Worm (Caenorhabditis elegans) whole organism, L4 larva: ENCODE data around the gene ghi-1.

ENCODE experiments used
- D1046.2 ChIP-seq: fragments of 200-800 bp; sonication (Bioruptor generic); IDR thresholded peaks from 2 replicates; pipeline ENCODE4 v1.3.6; 2022; ENCODE audit warnings: missing genetic modification characterization, missing compliant biosample characterization
- F10B5.3 ChIP-seq: sonication (generic microtip); optimal IDR thresholded peaks from 2 replicates; lab custom pipeline; 2016; ENCODE audit warnings: mild to moderate bottlenecking, missing genetic modification characterization, missing compliant biosample characterization
- T20F7.1 ChIP-seq: fragments of 200-800 bp; sonication (Bioruptor generic); optimal IDR thresholded peaks from 2 replicates; lab custom pipeline; 2018; ENCODE audit warnings: mild to moderate bottlenecking, missing genetic modification characterization, missing compliant biosample characterization
- T26A8.4 ChIP-seq: fragments of 200-800 bp; sonication (Bioruptor generic); IDR thresholded peaks from 2 replicates; pipeline ENCODE4 v1.3.6; 2022; ENCODE audit warnings: missing genetic modification characterization, missing compliant biosample characterization
- Y105C5A.15 ChIP-seq: fragments of 200-800 bp; sonication (Bioruptor generic); IDR thresholded peaks from 2 replicates; pipeline ENCODE4 v1.3.6; 2022; ENCODE audit warnings: missing genetic modification characterization, missing compliant biosample characterization
- Y48G9A.11 ChIP-seq: fragments of 200-800 bp; sonication (Bioruptor generic); IDR thresholded peaks from 2 replicates; pipeline ENCODE4 v1.3.6; 2022; ENCODE audit warnings: missing genetic modification reagents, missing genetic modification characterization, missing compliant biosample characterization
- ZK337.2 ChIP-seq: fragments of 200-800 bp; sonication (Bioruptor generic); IDR thresholded peaks from 2 replicates; pipeline ENCODE4 v1.3.6; 2022; ENCODE audit warnings: missing genetic modification reagents, missing genetic modification characterization, missing compliant biosample characterization
- arid-1 ChIP-seq: fragments of 200-800 bp; sonication (Bioruptor generic); conservative IDR thresholded peaks from 2 replicates; pipeline ENCODE4 v1.3.6; 2022; ENCODE audit warnings: missing genetic modification reagents, missing genetic modification characterization, missing compliant biosample characterization
- attf-4 ChIP-seq: sonication (generic microtip); optimal IDR thresholded peaks from 3 replicates; lab custom pipeline; 2017; ENCODE audit warnings: missing biosample characterization, missing genetic modification characterization
- ceh-28 ChIP-seq: fragments of 150-350 bp; optimal IDR thresholded peaks from 2 replicates; lab custom pipeline; 2014; ENCODE audit warnings: missing biosample characterization, missing genetic modification reagents, missing genetic modification characterization
- ceh-44 ChIP-seq: fragments of 200-800 bp; sonication (Bioruptor generic); IDR thresholded peaks from 2 replicates; pipeline ENCODE4 v1.3.6; 2022; ENCODE audit warnings: missing genetic modification reagents, missing genetic modification characterization, missing compliant biosample characterization
- cey-2 ChIP-seq: sonication (generic microtip); optimal IDR thresholded peaks from 3 replicates; lab custom pipeline; 2017; ENCODE audit warnings: missing genetic modification characterization, mild to moderate bottlenecking, missing compliant biosample characterization, antibody characterized with exemption, borderline replicate concordance; ENCODE audit not compliant: insufficient read depth
- ctbp-1 ChIP-seq: fragments of 200-800 bp; sonication (Bioruptor generic); IDR thresholded peaks from 2 replicates; pipeline ENCODE4 v1.3.6; 2022; ENCODE audit warnings: missing genetic modification reagents, missing genetic modification characterization, missing compliant biosample characterization
- daf-16 ChIP-seq, 3 experiments: sonication (generic microtip); optimal IDR thresholded peaks; 2 replicates each; lab custom pipeline; 2016 to 2017; ENCODE audit warnings: missing genetic modification characterization in 3 of 3, missing genetic modification reagents in 3 of 3, mild to moderate bottlenecking in 2 of 3, missing compliant biosample characterization in 2 of 3, missing biosample characterization in 1 of 3, moderate library complexity in 1 of 3
- daf-8 ChIP-seq: fragments of 200-800 bp; sonication (Bioruptor generic); IDR thresholded peaks from 2 replicates; pipeline ENCODE4 v1.3.6; 2022; ENCODE audit warnings: missing genetic modification characterization, missing compliant biosample characterization
- egl-27 ChIP-seq: sonication (generic microtip); optimal IDR thresholded peaks from 3 replicates; lab custom pipeline; 2017; ENCODE audit warnings: missing biosample characterization, missing genetic modification reagents, missing genetic modification characterization
- egl-43 ChIP-seq: fragments of 200-800 bp; sonication (Bioruptor generic); IDR thresholded peaks from 2 replicates; pipeline ENCODE4 v1.3.6; 2022; ENCODE audit warnings: missing genetic modification reagents, missing genetic modification characterization, missing compliant biosample characterization
- fkh-10 ChIP-seq: fragments of 150-350 bp; optimal IDR thresholded peaks from 2 replicates; lab custom pipeline; 2014; ENCODE audit warnings: missing biosample characterization, missing genetic modification reagents, missing genetic modification characterization
- gei-8 ChIP-seq: fragments of 200-800 bp; sonication (Bioruptor generic); optimal IDR thresholded peaks from 2 replicates; lab custom pipeline; 2018; ENCODE audit warnings: mild to moderate bottlenecking, missing genetic modification characterization, missing compliant biosample characterization
- hlh-30 ChIP-seq: sonication (generic microtip); optimal IDR thresholded peaks from 2 replicates; lab custom pipeline; 2017; ENCODE audit warnings: antibody characterized with exemption, mild to moderate bottlenecking, missing genetic modification characterization, missing compliant biosample characterization; ENCODE audit not compliant: insufficient read depth
- lin-15B ChIP-seq: fragments of 150-350 bp; sonication (generic microtip); optimal IDR thresholded peaks from 3 replicates; lab custom pipeline; 2014; ENCODE audit warnings: missing biosample characterization, missing genetic modification characterization
- lin-39 ChIP-seq: fragments of 150-350 bp; optimal IDR thresholded peaks from 2 replicates; lab custom pipeline; 2014; ENCODE audit warnings: missing biosample characterization, missing genetic modification reagents, missing genetic modification characterization
- lsy-2 ChIP-seq, 2 experiments: fragments of 150-350 bp in 1 of 2; sonication (generic microtip) in 1 of 2; optimal IDR thresholded peaks; 2 replicates each; lab custom pipeline; 2014 to 2017; ENCODE audit warnings: missing biosample characterization in 2 of 2, missing genetic modification characterization in 2 of 2
- madf-9 ChIP-seq: fragments of 200-800 bp; sonication (Bioruptor generic); conservative IDR thresholded peaks from 2 replicates; pipeline ENCODE4 v1.3.6; 2022; ENCODE audit warnings: missing genetic modification reagents, missing genetic modification characterization, missing compliant biosample characterization
- mdt-29 ChIP-seq: fragments of 200-800 bp; sonication (Bioruptor generic); IDR thresholded peaks from 2 replicates; pipeline ENCODE4 v1.3.6; 2022; ENCODE audit warnings: missing genetic modification reagents, missing genetic modification characterization, missing compliant biosample characterization
- mes-2 ChIP-seq: sonication (generic microtip); optimal IDR thresholded peaks from 2 replicates; lab custom pipeline; 2016; ENCODE audit warnings: missing genotype, mild to moderate bottlenecking, missing genetic modification characterization, missing compliant biosample characterization; ENCODE audit not compliant: poor library complexity, severe bottlenecking
- mxl-2 ChIP-seq: fragments of 200-800 bp; sonication (Bioruptor generic); conservative IDR thresholded peaks from 2 replicates; pipeline ENCODE4 v1.3.6; 2022; ENCODE audit warnings: missing genetic modification reagents, missing genetic modification characterization, missing compliant biosample characterization
- mxl-3 ChIP-seq: fragments of 200-800 bp; sonication (Bioruptor generic); optimal IDR thresholded peaks from 2 replicates; lab custom pipeline; 2018; ENCODE audit warnings: mild to moderate bottlenecking, missing genetic modification characterization, missing compliant biosample characterization
- nhr-102 ChIP-seq: sonication (generic microtip); optimal IDR thresholded peaks from 2 replicates; lab custom pipeline; 2016; ENCODE audit warnings: mild to moderate bottlenecking, missing genetic modification characterization, moderate library complexity, missing compliant biosample characterization
- nhr-42 ChIP-seq: fragments of 200-800 bp; sonication (Bioruptor generic); IDR thresholded peaks from 2 replicates; pipeline ENCODE4 v1.3.6; 2022; ENCODE audit warnings: missing genetic modification characterization, missing compliant biosample characterization
- nhr-6 ChIP-seq: fragments of 150-350 bp; optimal IDR thresholded peaks from 2 replicates; lab custom pipeline; 2014; ENCODE audit warnings: missing biosample characterization, missing genetic modification characterization
- nhr-77 ChIP-seq: fragments of 150-350 bp; optimal IDR thresholded peaks from 2 replicates; lab custom pipeline; 2014; ENCODE audit warnings: missing biosample characterization, missing genetic modification characterization
- pha-4 ChIP-seq, 2 experiments: fragments of 150-350 bp in 1 of 2; fragments of 200-800 bp in 1 of 2; sonication (Bioruptor generic) in 1 of 2; IDR thresholded peaks in 1 of 2; optimal IDR thresholded peaks in 1 of 2; 2 replicates each; pipeline versions ENCODE4 v1.3.6 to Lab custom; 2014 to 2022; ENCODE audit warnings: missing genetic modification characterization in 2 of 2, missing genetic modification reagents in 2 of 2, missing biosample characterization in 1 of 2, missing compliant biosample characterization in 1 of 2
- saeg-2 ChIP-seq: fragments of 200-800 bp; sonication (Bioruptor generic); IDR thresholded peaks from 2 replicates; pipeline ENCODE4 v1.3.6; 2022; ENCODE audit warnings: missing genetic modification reagents, missing genetic modification characterization, missing compliant biosample characterization
- sdz-12 ChIP-seq: fragments of 200-800 bp; sonication (Bioruptor generic); optimal IDR thresholded peaks from 2 replicates; lab custom pipeline; 2018; ENCODE audit warnings: mild to moderate bottlenecking, missing genetic modification characterization, missing compliant biosample characterization
- set-16 ChIP-seq: fragments of 200-800 bp; sonication (Bioruptor generic); IDR thresholded peaks from 2 replicates; pipeline ENCODE4 v1.3.6; 2022; ENCODE audit warnings: missing genetic modification reagents, missing genetic modification characterization, missing compliant biosample characterization
- snpc-4 ChIP-seq: fragments of 150-350 bp; optimal IDR thresholded peaks from 2 replicates; lab custom pipeline; 2014; ENCODE audit warnings: missing biosample characterization, missing genetic modification characterization
- unc-39 ChIP-seq: sonication (generic microtip); optimal IDR thresholded peaks from 2 replicates; lab custom pipeline; 2017; ENCODE audit warnings: missing biosample characterization, missing genetic modification characterization
- vab-7 ChIP-seq: fragments of 200-800 bp; sonication (Bioruptor generic); IDR thresholded peaks from 2 replicates; pipeline ENCODE4 v1.3.6; 2022; ENCODE audit warnings: missing genetic modification reagents, missing genetic modification characterization, missing compliant biosample characterization
- zag-1 ChIP-seq: fragments of 150-350 bp; optimal IDR thresholded peaks from 2 replicates; lab custom pipeline; 2014; ENCODE audit warnings: missing biosample characterization, missing genetic modification characterization
- zfp-2 ChIP-seq: sonication (generic microtip); optimal IDR thresholded peaks from 2 replicates; lab custom pipeline; 2016; ENCODE audit warnings: mild to moderate bottlenecking, missing genetic modification characterization, missing compliant biosample characterization
- zfp-3 ChIP-seq: fragments of 200-800 bp; sonication (Bioruptor generic); conservative IDR thresholded peaks from 2 replicates; pipeline ENCODE4 v1.3.6; 2022; ENCODE audit warnings: missing genetic modification reagents, missing genetic modification characterization, missing compliant biosample characterization
- ztf-11 ChIP-seq: fragments of 150-350 bp; optimal IDR thresholded peaks from 2 replicates; lab custom pipeline; 2014; ENCODE audit warnings: missing biosample characterization, missing genetic modification characterization

Gene ghi-1

ce11 chrII:11617715-11618114 lies 28.8 kb upstream of the ghi-1 start (continued):
- TF ChIP-seq sdz-12 (GFP tag; lab: Kevin White, UChicago) (no peak), ceh-28 (tag; lab: Kevin White, UChicago) (no peak), daf-8 (GFP tag; lab: Robert Waterston, UW) (no peak), set-16 (GFP tag; lab: Robert Waterston, UW) (no peak), arid-1 (GFP tag; lab: Robert Waterston, UW) (no peak), pha-4 (GFP tag; IDR thresholded peaks at IDR 0.05; lab: Robert Waterston, UW) (no peak), pha-4 (tag; optimal IDR thresholded peaks at IDR 0.05; lab: Kevin White, UChicago) (no peak), T26A8.4 (no peak), T20F7.1 (GFP tag; lab: Kevin White, UChicago) (no peak), ctbp-1 (no peak), ztf-11 (tag; lab: Kevin White, UChicago) (no peak), mes-2 (tag; lab: Kevin White, UChicago) (no peak), mdt-29 (GFP tag; lab: Robert Waterston, UW) (no peak), attf-4 (no peak), Y48G9A.11 (GFP tag; lab: Robert Waterston, UW) (no peak), zag-1 (no peak), zfp-2 (no peak), daf-16 (GFP tag; optimal IDR thresholded peaks at IDR 0.05; lab: Kevin White, UChicago) (no peak), daf-16 (tag; optimal IDR thresholded peaks at IDR 0.05; lab: Kevin White, UChicago) (peak; percentile 33), cey-2 (tag; lab: Kevin White, UChicago) (no peak), fkh-10 (GFP tag; lab: Kevin White, UChicago) (no peak), ceh-44 (GFP tag; lab: Robert Waterston, UW) (no peak), mxl-2 (GFP tag; lab: Robert Waterston, UW) (no peak), lsy-2 (tag; optimal IDR thresholded peaks at IDR 0.05; lab: Kevin White, UChicago) (peak in 1 of 2 experiments; percentile 40), nhr-102 (no peak), lin-15B (tag; lab: Kevin White, UChicago) (no peak), snpc-4 (no peak), madf-9 (no peak), gei-8 (GFP tag; lab: Kevin White, UChicago) (no peak), ZK337.2 (GFP tag; lab: Robert Waterston, UW) (no peak), nhr-42 (GFP tag; lab: Robert Waterston, UW) (no peak), nhr-77 (tag; lab: Kevin White, UChicago) (peak; percentile 42), nhr-6 (tag; lab: Kevin White, UChicago) (no peak), mxl-3 (GFP tag; lab: Kevin White, UChicago) (peak; percentile 21), egl-43 (GFP tag; lab: Robert Waterston, UW) (no peak), hlh-30 (peak; percentile 78), lin-39 (tag; lab: Kevin White, UChicago) (no peak), zfp-3 (no peak), Y105C5A.15 (GFP tag; lab: Robert Waterston, UW) (no peak), vab-7 (GFP tag; lab: Robert Waterston, UW) (no peak), saeg-2 (GFP tag; lab: Robert Waterston, UW) (no peak), D1046.2 (0 out of 2 replicates have a peak, but pooled peaks have one; percentile 28), unc-39 (tag; lab: Kevin White, UChicago) (no peak), F10B5.3 (tag; lab: Kevin White, UChicago) (no peak), egl-27 (tag; lab: Kevin White, UChicago) (no peak)
- TF ChIP-seq, all 104 proteins: peak for 20
